Fruit fly (Drosophila melanogaster) whole organism, embryonic: ENCODE data around the gene Cpr76Bb.
A peak's percentile ranks its signal among the peaks of the same experiment; 100 is the strongest.

Source experiments
- CG6175 ChIP-seq: fragments of 200-800 bp; sonication (Bioruptor generic); IDR thresholded peaks from 3 replicates; pipeline ENCODE4 v1.3.6; 2022; ENCODE audit warnings: missing biosample characterization, missing genetic modification characterization
- MESR4 ChIP-seq: fragments of 200-800 bp; sonication (Bioruptor generic); optimal IDR thresholded peaks from 2 replicates; lab custom pipeline; 2018; ENCODE audit warnings: missing biosample characterization, mild to moderate bottlenecking, missing genetic modification characterization, moderate library complexity
- pan ChIP-seq, 4 experiments: fragments of >200 bp in 3 of 4; fragments of 200-800 bp in 1 of 4; sonication (Bioruptor generic) in 1 of 4; optimal IDR thresholded peaks in 3 of 4; IDR thresholded peaks in 1 of 4; 2 replicates each; pipeline versions ENCODE4 v1.3.6 to Lab custom; 2017 to 2022; ENCODE audit warnings: missing biosample characterization in 2 of 4, missing genetic modification characterization in 2 of 4, mixed read lengths in 1 of 4

DNA sequence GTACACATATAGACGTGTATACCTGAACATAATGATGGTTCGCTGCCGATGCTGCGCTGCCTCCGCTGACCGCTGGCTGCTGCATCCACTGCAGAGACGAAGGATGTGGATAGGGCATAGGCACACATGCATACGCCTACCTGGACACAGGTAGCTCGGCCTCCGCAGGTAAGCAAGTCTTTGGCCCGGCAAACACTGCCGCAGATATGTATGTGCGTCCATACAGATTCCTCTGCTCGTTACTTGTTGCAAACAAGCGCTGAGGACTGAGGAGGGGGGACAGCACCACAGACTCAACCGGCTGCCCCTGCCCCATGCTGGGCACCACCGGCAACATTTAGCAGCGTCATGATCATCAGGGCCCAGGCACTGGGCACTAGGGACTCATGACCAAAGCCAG is 37.3 kb downstream of the Cpr76Bb start:
- TF ChIP-seq CG6175 (GFP tag; lab: Robert Waterston, UW) (0 out of 3 replicates have a peak, but pooled peaks have one; percentile 21), MESR4 (no peak), pan (optimal IDR thresholded peaks at IDR 0.05; lab: Kevin White, UChicago) (no peak), pan (GFP tag; optimal IDR thresholded peaks at IDR 0.05 in 1 of 2, IDR thresholded peaks at IDR 0.05 in 1 of 2) (no peak)
